Fruit fly (Drosophila melanogaster) whole organism: ENCODE data around the gene CG16749.

Source experiments
- CG8478 ChIP-seq: fragments of >200 bp; optimal IDR thresholded peaks from 2 replicates; lab custom pipeline; 2018; ENCODE audit warnings: inconsistent platforms
- Dll ChIP-seq: fragments of >200 bp; optimal IDR thresholded peaks from 2 replicates; lab custom pipeline; 2017
- EcR ChIP-seq, 2 experiments: fragments of >200 bp; optimal IDR thresholded peaks; 2 replicates each; lab custom pipeline; 2017; ENCODE audit warnings: missing biosample characterization in 2 of 2, missing genetic modification characterization in 2 of 2, missing genetic modification reagents in 2 of 2
- pan ChIP-seq: fragments of >200 bp; optimal IDR thresholded peaks from 2 replicates; lab custom pipeline; 2017
- psq ChIP-seq: fragments of >200 bp; optimal IDR thresholded peaks from 2 replicates; lab custom pipeline; 2017
- usp ChIP-seq: fragments of >200 bp; optimal IDR thresholded peaks from 2 replicates; lab custom pipeline; 2017; ENCODE audit warnings: missing biosample characterization, missing genetic modification characterization, mixed read lengths

DNA sequence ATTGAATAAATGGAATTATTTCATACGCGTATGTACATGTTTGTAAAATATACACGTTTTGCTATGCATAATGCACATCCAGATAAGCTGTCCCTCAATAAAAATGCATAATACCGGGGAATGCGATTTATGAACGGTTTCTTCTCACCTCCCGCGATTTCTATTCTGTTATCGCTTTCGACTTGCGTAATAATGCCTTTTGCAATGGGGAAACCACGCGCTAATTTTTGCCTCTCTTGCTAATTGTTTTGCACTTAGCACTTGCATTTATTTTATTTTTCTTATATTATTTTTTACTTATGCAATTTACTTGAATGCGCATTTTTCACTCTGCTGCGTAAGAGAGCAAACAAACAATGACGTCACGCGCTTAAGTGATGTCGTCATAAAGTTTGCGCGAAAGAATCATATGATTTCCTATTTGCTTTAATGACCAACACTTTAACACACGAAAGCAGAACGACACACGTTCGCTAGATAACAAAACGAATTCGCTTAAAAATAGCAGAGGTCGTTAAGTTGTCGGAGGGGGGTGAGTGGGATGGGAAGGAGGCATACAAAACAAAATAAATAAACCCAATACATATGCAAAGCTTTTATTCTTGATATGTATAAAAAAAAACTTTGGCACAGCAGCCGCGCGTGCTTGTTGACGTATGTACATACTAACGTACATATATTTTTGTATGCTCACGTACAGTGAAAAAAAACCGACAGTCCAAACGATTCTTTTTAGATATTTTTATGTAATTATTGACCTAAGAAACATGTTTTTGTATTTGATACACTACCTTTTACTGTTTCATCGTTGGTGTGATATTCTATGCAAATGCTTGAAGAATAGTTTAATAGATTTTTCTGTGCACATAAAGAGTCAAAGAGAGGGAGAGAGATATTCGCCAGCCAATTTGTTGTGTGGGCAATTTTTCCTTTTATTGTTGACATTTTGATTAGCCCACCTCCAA, 20.0 kb upstream of the CG16749 start:
- no peak for TF ChIP-seq psq (lab: Kevin White, UChicago)
- no peak for TF ChIP-seq usp (GFP tag; lab: Kevin White, UChicago)
- TF ChIP-seq EcR (GFP tag; optimal IDR thresholded peaks at IDR 0.05; lab: Kevin White, UChicago): no peak
- TF ChIP-seq pan (lab: Kevin White, UChicago): no peak
- TF ChIP-seq CG8478 (lab: Kevin White, UChicago): no peak
- no peak for TF ChIP-seq Dll (lab: Kevin White, UChicago)
